Worm (Caenorhabditis elegans) whole organism, L4/young adult: ENCODE data around the gene B0244.9.

Experiments used
- dao-5 ChIP-seq: sonication (generic microtip); optimal IDR thresholded peaks from 2 replicates; lab custom pipeline; 2016; ENCODE audit warnings: missing genotype, missing genetic modification characterization, moderate library complexity, missing compliant biosample characterization
- him-1 ChIP-seq: sonication (generic microtip); optimal IDR thresholded peaks from 2 replicates; lab custom pipeline; 2016; ENCODE audit warnings: missing genotype, missing genetic modification reagents, missing genetic modification characterization, missing compliant biosample characterization

- TF ChIP-seq dao-5 (tag; lab: Kevin White, UChicago) (no peak), him-1 (no peak)
These were observed 23.3 kb downstream of the B0244.9 start for ce11 chrIII:5707546-5707945.
